Fruit fly (Drosophila melanogaster): ENCODE results near the gene Ctl2.

The Ctl2 gene

dm6 chr3R:29124128-29124527 lies 958 bp downstream of the Ctl2 start (continued):
- TF ChIP-seq CG8359 (GFP tag; optimal IDR thresholded peaks at IDR 0.05; ENCODE audit: borderline replicate concordance): peak; percentile 13
- peak; percentile 73 for TF ChIP-seq CG17328 (GFP tag; IDR thresholded peaks at IDR 0.05)
- peak; percentile 58 for TF ChIP-seq CG30431 (GFP tag; optimal IDR thresholded peaks at IDR 0.05)
- no peak for TF ChIP-seq sc (optimal IDR thresholded peaks at IDR 0.05)
- TF ChIP-seq sc (GFP tag; optimal IDR thresholded peaks at IDR 0.05): peak; percentile 28
- no peak for TF ChIP-seq zen2 (GFP tag; IDR thresholded peaks at IDR 0.05; ENCODE audit: partially characterized antibody)
- peak; percentile 67 for TF ChIP-seq fd96Cb (tag; optimal IDR thresholded peaks at IDR 0.05)
- peak; percentile 36 for TF ChIP-seq chn (GFP tag; optimal IDR thresholded peaks at IDR 0.05)
- TF ChIP-seq unpg (GFP tag; optimal IDR thresholded peaks at IDR 0.05): peak; percentile 78
- TF ChIP-seq CG6175 (GFP tag; IDR thresholded peaks at IDR 0.05): 0 out of 3 replicates have a peak, but pooled peaks have one; percentile 52
- TF ChIP-seq tup (GFP tag; optimal IDR thresholded peaks at IDR 0.05): no peak
- TF ChIP-seq Chrac-16 (GFP tag; optimal IDR thresholded peaks at IDR 0.05): peak; percentile 50
- peak; percentile 24 for TF ChIP-seq Sox100B (GFP tag; optimal IDR thresholded peaks at IDR 0.05)
- TF ChIP-seq eve (GFP tag; optimal IDR thresholded peaks at IDR 0.05): no peak
- peak; percentile 61; the same call in 1 of the 3 replicates for TF ChIP-seq otp (GFP tag; IDR thresholded peaks at IDR 0.05)
- TF ChIP-seq ham (GFP tag; IDR thresholded peaks at IDR 0.05): no peak
- peak; percentile 96 for TF ChIP-seq grau (tag; optimal IDR thresholded peaks at IDR 0.05)
- no peak for TF ChIP-seq Lhr (GFP tag; optimal IDR thresholded peaks at IDR 0.05)
- TF ChIP-seq CG12071 (GFP tag; optimal IDR thresholded peaks at IDR 0.05): peak; percentile 28
- peak; percentile 50 for TF ChIP-seq Oli (tag; optimal IDR thresholded peaks at IDR 0.05)
- TF ChIP-seq CrebB (tag; optimal IDR thresholded peaks at IDR 0.05): no peak
- TF ChIP-seq CG6654 (GFP tag; optimal IDR thresholded peaks at IDR 0.05): no peak
- TF ChIP-seq Ets97D (GFP tag; optimal IDR thresholded peaks at IDR 0.05): no peak
- TF ChIP-seq Dref (GFP tag; IDR thresholded peaks at IDR 0.05): no peak
- peak; percentile 7 for TF ChIP-seq CG15696 (tag; optimal IDR thresholded peaks at IDR 0.05)
- TF ChIP-seq CG13894 (tag; optimal IDR thresholded peaks at IDR 0.05): no peak
- no peak for TF ChIP-seq sima (GFP tag; optimal IDR thresholded peaks at IDR 0.05)
- TF ChIP-seq H2.0 (GFP tag; IDR thresholded peaks at IDR 0.05): peak; percentile 72; the same call in 1 of the 2 replicates
- no peak for TF ChIP-seq CG34376 (GFP tag; optimal IDR thresholded peaks at IDR 0.05)
- peak; percentile 27 for TF ChIP-seq fd3F (GFP tag; optimal IDR thresholded peaks at IDR 0.05)
- no peak for TF ChIP-seq Hr78 (GFP tag; optimal IDR thresholded peaks at IDR 0.05)
- TF ChIP-seq Vsx1 (GFP tag; optimal IDR thresholded peaks at IDR 0.05): no peak
- peak; percentile 49 for TF ChIP-seq CG2875 (GFP tag; optimal IDR thresholded peaks at IDR 0.05)
- no peak for TF ChIP-seq CG2199 (GFP tag; IDR thresholded peaks at IDR 0.05)
- peak; percentile 25 for TF ChIP-seq CG3995 (GFP tag; optimal IDR thresholded peaks at IDR 0.05)
- TF ChIP-seq Optix (GFP tag; IDR thresholded peaks at IDR 0.05): peak; percentile 76; the same call in 2 of the 3 replicates
- TF ChIP-seq en (GFP tag; optimal IDR thresholded peaks at IDR 0.05): peak; percentile 18
- no peak for TF ChIP-seq pita (GFP tag; optimal IDR thresholded peaks at IDR 0.05)
- peak; percentile 29 for TF ChIP-seq twi (tag; optimal IDR thresholded peaks at IDR 0.05)
- peak; percentile 13 for TF ChIP-seq CG9876 (GFP tag; optimal IDR thresholded peaks at IDR 0.05)
- TF ChIP-seq HLH3B (GFP tag; IDR thresholded peaks at IDR 0.05): peak; percentile 76
- no peak for TF ChIP-seq chinmo (GFP tag; IDR thresholded peaks at IDR 0.05; ENCODE audit: partially characterized antibody)
- TF ChIP-seq pzg (GFP tag; optimal IDR thresholded peaks at IDR 0.05): no peak
- peak; percentile 77 for TF ChIP-seq CG4404 (GFP tag; IDR thresholded peaks at IDR 0.05)
- TF ChIP-seq CG15601 (tag; optimal IDR thresholded peaks at IDR 0.05): peak; percentile 19
- TF ChIP-seq CG6689 (GFP tag; IDR thresholded peaks at IDR 0.05): peak; percentile 87
- peak; percentile 52 for TF ChIP-seq CG17359 (tag; optimal IDR thresholded peaks at IDR 0.05)
- peak; percentile 57 for TF ChIP-seq CG1602 (GFP tag; optimal IDR thresholded peaks at IDR 0.05)
- peak; percentile 26 for TF ChIP-seq CG18764 (GFP tag; optimal IDR thresholded peaks at IDR 0.05)
- peak; percentile 64 for TF ChIP-seq CoRest (tag; optimal IDR thresholded peaks at IDR 0.05)
- no peak for TF ChIP-seq CG4854 (GFP tag; optimal IDR thresholded peaks at IDR 0.05)
